Worm (Caenorhabditis elegans): ENCODE measurements around the gene C31E10.6.

Gene C31E10.6

DNA sequence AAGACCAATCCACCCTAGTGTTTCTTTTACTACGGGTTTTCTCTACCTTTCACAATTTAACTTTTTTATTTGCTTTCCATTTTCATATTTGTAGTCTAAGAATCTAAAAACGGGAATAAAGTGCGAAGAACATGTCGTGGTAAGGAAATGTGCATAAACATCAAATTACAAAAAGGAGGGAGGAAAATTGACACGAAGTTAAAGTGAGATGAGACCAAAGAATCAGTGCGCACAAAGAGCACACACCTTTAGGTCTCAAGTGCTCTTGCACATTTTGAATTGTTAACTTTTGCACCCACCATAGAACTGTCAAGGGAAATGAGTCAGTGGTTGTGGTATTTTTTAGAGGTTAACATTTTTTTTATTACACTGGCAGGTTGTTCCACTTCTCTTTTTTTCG, 34.4 kb downstream of the C31E10.6 start:
- TF ChIP-seq nhr-80 (tag; optimal IDR thresholded peaks at IDR 0.05), result peak; percentile 21
- TF ChIP-seq mxl-1 (tag; optimal IDR thresholded peaks at IDR 0.05), result no peak

DNA sequence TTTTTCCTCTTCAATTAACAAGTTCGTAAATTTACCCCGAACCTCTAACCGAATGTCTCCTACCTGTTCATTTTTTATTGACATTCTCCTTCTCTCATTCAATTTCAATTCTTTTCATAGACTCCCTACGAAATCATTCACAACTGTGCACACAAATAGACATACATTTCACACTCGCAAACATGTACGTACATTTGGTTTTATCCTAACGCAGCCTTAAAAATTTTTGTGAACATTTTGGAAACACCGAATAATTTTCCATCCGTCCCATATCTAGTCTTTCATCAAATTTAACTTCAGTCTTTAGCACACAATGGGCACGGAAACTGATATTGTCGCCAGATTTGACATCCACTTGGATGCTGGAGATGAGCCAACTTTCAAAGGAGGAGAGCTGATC, 37.4 kb downstream of the C31E10.6 start, which contains the start of gene arrd-25:
Gene arrd-25 (plus strand): TSS at position 301 of the 400 bp plus-strand sequence.
- TF ChIP-seq attf-5 (GFP tag; optimal IDR thresholded peaks at IDR 0.05) (no peak), nfya-1 (tag; optimal IDR thresholded peaks at IDR 0.05; ENCODE audit: borderline replicate concordance, insufficient read depth) (no peak), nfya-2 (GFP tag; IDR thresholded peaks at IDR 0.05) (no peak), ztf-3 (GFP tag; optimal IDR thresholded peaks at IDR 0.05) (no peak), F23B12.7 (tag; optimal IDR thresholded peaks at IDR 0.05; ENCODE audit: insufficient read depth) (no peak), Y67H2A.10 (GFP tag; conservative IDR thresholded peaks at IDR 0.05) (no peak), nfyb-1 (GFP tag; IDR thresholded peaks at IDR 0.05) (no peak), nhr-80 (tag; optimal IDR thresholded peaks at IDR 0.05) (no peak), rcor-1 (GFP tag; IDR thresholded peaks at IDR 0.05) (no peak), B0261.1 (tag; optimal IDR thresholded peaks at IDR 0.05) (no peak), him-1 (tag; optimal IDR thresholded peaks at IDR 0.05) (no peak), F57A8.1 (GFP tag; optimal IDR thresholded peaks at IDR 0.05) (no peak), athp-1 (tag; optimal IDR thresholded peaks at IDR 0.05) (no peak), Y53G8AR.9 (GFP tag; conservative IDR thresholded peaks at IDR 0.05) (no peak), pha-4 (tag; optimal IDR thresholded peaks at IDR 0.05) (no peak)

DNA sequence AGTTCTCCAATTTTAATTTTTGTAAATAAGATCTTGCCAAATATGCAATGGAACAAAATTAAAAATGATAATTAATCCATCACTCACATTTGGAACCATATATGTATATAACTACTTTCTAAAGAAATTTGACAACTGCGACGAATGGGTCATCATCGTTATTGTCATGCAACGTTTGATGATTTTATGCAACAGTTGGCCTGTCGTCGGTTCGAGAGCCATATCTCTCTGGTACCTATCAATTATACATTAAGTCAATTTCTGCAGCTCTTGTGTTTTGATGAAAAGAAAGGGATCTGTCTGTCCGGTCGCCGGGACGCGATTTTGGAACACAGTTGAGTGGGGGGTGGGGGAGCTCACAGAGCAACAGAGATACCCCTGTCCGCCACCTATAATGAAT, 43.2 kb downstream of the C31E10.6 start:
- TF ChIP-seq ceh-58 (GFP tag; IDR thresholded peaks at IDR 0.05) (no peak), hlh-12 (tag; optimal IDR thresholded peaks at IDR 0.05) (no peak), F55B11.4 (tag; optimal IDR thresholded peaks at IDR 0.05; ENCODE audit: borderline replicate concordance, insufficient read depth) (no peak), lsl-1 (GFP tag; optimal IDR thresholded peaks at IDR 0.05) (no peak), hmg-20 (GFP tag; IDR thresholded peaks at IDR 0.05) (no peak), ceh-79 (tag; optimal IDR thresholded peaks at IDR 0.05) (no peak), F39B2.1 (GFP tag; IDR thresholded peaks at IDR 0.05) (no peak), egl-18 (GFP tag; IDR thresholded peaks at IDR 0.05) (no peak), lin-54 (GFP tag; optimal IDR thresholded peaks at IDR 0.05) (no peak), mes-4 (tag; optimal IDR thresholded peaks at IDR 0.05) (no peak), dpff-1 (tag; optimal IDR thresholded peaks at IDR 0.05) (no peak), let-526 (GFP tag; IDR thresholded peaks at IDR 0.05) (no peak), nhr-27 (tag; optimal IDR thresholded peaks at IDR 0.05) (no peak)

DNA sequence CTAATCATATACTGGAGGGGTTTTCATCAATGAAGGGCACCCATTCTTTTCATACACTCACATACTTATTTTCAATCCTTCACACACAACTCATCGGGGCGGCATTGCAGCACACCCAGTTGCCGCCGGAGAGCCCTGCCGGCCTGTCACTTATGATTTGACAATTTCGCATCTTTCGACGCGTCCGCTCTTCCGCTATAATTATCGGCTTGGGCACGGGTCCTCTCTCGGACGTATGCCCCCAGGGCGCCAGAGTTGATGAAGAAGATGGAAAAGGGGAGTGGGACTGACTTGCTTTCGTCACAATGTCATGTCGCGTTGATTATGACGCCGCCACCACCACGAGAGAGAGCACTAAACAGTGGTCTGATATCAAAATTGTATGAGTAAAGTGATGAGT, 48.2 kb downstream of the C31E10.6 start:
- no peak for TF ChIP-seq lsy-27 (tag; optimal IDR thresholded peaks at IDR 0.05; ENCODE audit: borderline replicate concordance, insufficient read depth)
- peak; percentile 59 for TF ChIP-seq zfh-2 (GFP tag; conservative IDR thresholded peaks at IDR 0.05)
- 0 out of 2 replicates have a peak, but pooled peaks have one; percentile 35 for TF ChIP-seq aptf-3 (GFP tag; IDR thresholded peaks at IDR 0.05)
- no peak for TF ChIP-seq ceh-91 (GFP tag; IDR thresholded peaks at IDR 0.05)
- no peak for TF ChIP-seq him-1 (tag; optimal IDR thresholded peaks at IDR 0.05)

DNA sequence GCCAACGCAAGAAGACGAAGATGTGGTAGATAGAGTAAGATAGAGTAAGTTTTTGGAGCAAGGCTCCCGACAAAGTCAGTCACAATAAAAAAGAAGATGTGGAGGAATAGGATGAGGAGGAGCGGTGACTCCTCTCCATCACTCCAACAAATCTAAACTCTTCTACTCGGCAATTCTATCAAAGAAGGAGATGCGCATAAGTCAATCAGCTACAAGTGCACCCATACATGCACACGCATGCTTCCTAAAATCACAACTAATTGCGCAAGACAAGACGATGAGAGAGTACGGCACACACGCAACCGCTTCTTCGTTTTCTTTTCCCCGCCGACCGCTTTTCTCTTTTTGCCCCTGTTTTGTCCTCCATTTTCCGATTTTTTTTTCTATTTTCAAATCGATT, 51.5 kb downstream of the C31E10.6 start:
- TF ChIP-seq lsy-27 (tag; optimal IDR thresholded peaks at IDR 0.05; ENCODE audit: borderline replicate concordance, insufficient read depth) (no peak), nfya-2 (GFP tag; IDR thresholded peaks at IDR 0.05) (no peak), ceh-79 (tag; optimal IDR thresholded peaks at IDR 0.05) (no peak), madf-10 (tag; optimal IDR thresholded peaks at IDR 0.05) (no peak), cebp-1 (GFP tag; IDR thresholded peaks at IDR 0.05) (no peak), cebp-1 (tag; optimal IDR thresholded peaks at IDR 0.05) (no peak), K12H6.12 (tag; optimal IDR thresholded peaks at IDR 0.05) (no peak), madf-8 (GFP tag; conservative IDR thresholded peaks at IDR 0.05) (no peak), hsf-1 (GFP tag; IDR thresholded peaks at IDR 0.05) (no peak), madf-6 (GFP tag; IDR thresholded peaks at IDR 0.05) (no peak), Y53F4B.3 (GFP tag; IDR thresholded peaks at IDR 0.05) (no peak), fkh-3 (tag; optimal IDR thresholded peaks at IDR 0.05) (no peak), F55B11.4 (tag; optimal IDR thresholded peaks at IDR 0.05; ENCODE audit: borderline replicate concordance, insufficient read depth) (no peak), xnd-1 (tag; optimal IDR thresholded peaks at IDR 0.05) (no peak), nhr-90 (tag; optimal IDR thresholded peaks at IDR 0.05) (no peak)

Measured in whole organism, young adult.